Worm (Caenorhabditis elegans) whole organism, young adult: ENCODE measurements around the gene Y57G11C.46.

Experiments
- B0035.1 ChIP-seq: sonication (generic microtip); optimal IDR thresholded peaks from 2 replicates; lab custom pipeline; 2016; ENCODE audit warnings: missing genetic modification characterization, mild to moderate bottlenecking, missing compliant biosample characterization, missing genotype, missing genetic modification reagents
- C17E4.6 ChIP-seq: fragments of 200-800 bp; sonication (Bioruptor generic); IDR thresholded peaks from 2 replicates; pipeline ENCODE4 v1.3.6; 2022; ENCODE audit warnings: missing genetic modification reagents, missing genetic modification characterization, missing compliant biosample characterization
- D2030.7 ChIP-seq: fragments of 200-800 bp; sonication (Bioruptor generic); IDR thresholded peaks from 2 replicates; pipeline ENCODE4 v1.3.6; 2022; ENCODE audit warnings: missing genetic modification reagents, missing genetic modification characterization, missing compliant biosample characterization
- F22D6.2 ChIP-seq: sonication (generic microtip); optimal IDR thresholded peaks from 2 replicates; lab custom pipeline; 2016; ENCODE audit warnings: mild to moderate bottlenecking, missing genetic modification characterization, missing compliant biosample characterization
- F23B12.7 ChIP-seq: sonication (generic microtip); optimal IDR thresholded peaks from 2 replicates; lab custom pipeline; 2017; ENCODE audit warnings: missing genetic modification characterization, mild to moderate bottlenecking, missing compliant biosample characterization, antibody characterized with exemption, moderate library complexity; ENCODE audit not compliant: insufficient read depth
- F33H1.4 ChIP-seq: fragments of 200-800 bp; sonication (Bioruptor generic); IDR thresholded peaks from 2 replicates; pipeline ENCODE4 v1.3.6; 2022; ENCODE audit warnings: missing genetic modification reagents, missing genetic modification characterization, missing compliant biosample characterization
- F39B2.1 ChIP-seq: fragments of 200-800 bp; sonication (Bioruptor generic); IDR thresholded peaks from 2 replicates; pipeline ENCODE4 v1.3.6; 2022; ENCODE audit warnings: missing genetic modification reagents, missing genetic modification characterization, missing compliant biosample characterization
- F55B11.4 ChIP-seq: sonication (generic microtip); optimal IDR thresholded peaks from 2 replicates; lab custom pipeline; 2016; ENCODE audit warnings: missing compliant biosample characterization, missing genetic modification characterization, borderline replicate concordance; ENCODE audit not compliant: insufficient read depth
- F57A8.1 ChIP-seq: fragments of 200-800 bp; sonication (Bioruptor generic); optimal IDR thresholded peaks from 2 replicates; lab custom pipeline; 2018; ENCODE audit warnings: mild to moderate bottlenecking, missing genetic modification characterization, moderate library complexity, missing compliant biosample characterization
- F57C9.4 ChIP-seq: sonication (generic microtip); optimal IDR thresholded peaks from 2 replicates; lab custom pipeline; 2017; ENCODE audit warnings: mild to moderate bottlenecking, missing genetic modification characterization, missing compliant biosample characterization
- Y53F4B.3 ChIP-seq: fragments of 200-800 bp; sonication (Bioruptor generic); IDR thresholded peaks from 2 replicates; pipeline ENCODE4 v1.3.6; 2022; ENCODE audit warnings: missing genetic modification reagents, missing genetic modification characterization, missing compliant biosample characterization
- Y67H2A.10 ChIP-seq: fragments of 200-800 bp; sonication (Bioruptor generic); conservative IDR thresholded peaks from 2 replicates; pipeline ENCODE4 v1.3.6; 2022; ENCODE audit warnings: missing genetic modification reagents, missing genetic modification characterization, missing compliant biosample characterization
- ZK185.1 ChIP-seq: sonication (generic microtip); optimal IDR thresholded peaks from 2 replicates; lab custom pipeline; 2016; ENCODE audit warnings: mild to moderate bottlenecking, missing genetic modification characterization, missing compliant biosample characterization; ENCODE audit not compliant: poor library complexity, severe bottlenecking
- atf-7 ChIP-seq: sonication (generic microtip); optimal IDR thresholded peaks from 2 replicates; lab custom pipeline; 2017; ENCODE audit warnings: mild to moderate bottlenecking, missing genetic modification characterization, missing compliant biosample characterization
- attf-6 ChIP-seq: fragments of 200-800 bp; sonication (Bioruptor generic); IDR thresholded peaks from 2 replicates; pipeline ENCODE4 v1.3.6; 2022; ENCODE audit warnings: missing genetic modification reagents, missing genetic modification characterization, missing compliant biosample characterization
- cebp-1 ChIP-seq, 2 experiments: fragments of 200-800 bp in 1 of 2; sonication (Bioruptor generic) in 1 of 2; sonication (generic microtip) in 1 of 2; IDR thresholded peaks in 1 of 2; optimal IDR thresholded peaks in 1 of 2; 2 replicates each; pipeline versions ENCODE4 v1.3.6 to Lab custom; 2017 to 2022; ENCODE audit warnings: missing compliant biosample characterization in 2 of 2, missing genetic modification characterization in 2 of 2, mild to moderate bottlenecking in 1 of 2, missing genetic modification reagents in 1 of 2, moderate library complexity in 1 of 2
- die-1 ChIP-seq: sonication (generic microtip); optimal IDR thresholded peaks from 2 replicates; lab custom pipeline; 2016; ENCODE audit warnings: missing genotype, mild to moderate bottlenecking, missing genetic modification characterization, missing compliant biosample characterization
- dpff-1 ChIP-seq: sonication (generic microtip); optimal IDR thresholded peaks from 2 replicates; lab custom pipeline; 2017; ENCODE audit warnings: mild to moderate bottlenecking, missing genetic modification characterization, missing compliant biosample characterization
- him-1 ChIP-seq: sonication (generic microtip); optimal IDR thresholded peaks from 2 replicates; lab custom pipeline; 2016; ENCODE audit warnings: missing genotype, missing genetic modification reagents, missing genetic modification characterization, missing compliant biosample characterization
- hlh-12 ChIP-seq: sonication (generic microtip); optimal IDR thresholded peaks from 2 replicates; lab custom pipeline; 2016; ENCODE audit warnings: missing genetic modification characterization, missing compliant biosample characterization
- hlh-26 ChIP-seq: fragments of 200-800 bp; sonication (Bioruptor generic); conservative IDR thresholded peaks from 2 replicates; pipeline ENCODE4 v1.3.6; 2022; ENCODE audit warnings: missing genetic modification reagents, missing genetic modification characterization, missing compliant biosample characterization
- hmg-1.2 ChIP-seq: fragments of 200-800 bp; sonication (Bioruptor generic); IDR thresholded peaks from 2 replicates; pipeline ENCODE4 v1.3.6; 2022; ENCODE audit warnings: missing genetic modification reagents, missing genetic modification characterization, missing compliant biosample characterization
- hsf-1 ChIP-seq: fragments of 200-800 bp; sonication (Bioruptor generic); IDR thresholded peaks from 2 replicates; pipeline ENCODE4 v1.3.6; 2022; ENCODE audit warnings: missing genetic modification reagents, missing genetic modification characterization, missing compliant biosample characterization
- lin-35 ChIP-seq, 3 experiments: fragments of 150-350 bp in 2 of 3; sonication (generic microtip) in 1 of 3; optimal IDR thresholded peaks; 2 replicates each; lab custom pipeline; 2014 to 2018; ENCODE audit warnings: missing biosample characterization in 3 of 3, missing genetic modification characterization in 3 of 3, missing genetic modification reagents in 3 of 3
- lin-40 ChIP-seq: sonication (generic microtip); optimal IDR thresholded peaks from 2 replicates; lab custom pipeline; 2016; ENCODE audit warnings: missing genetic modification characterization, mild to moderate bottlenecking, missing compliant biosample characterization, missing genotype, missing genetic modification reagents
- mcd-1 ChIP-seq: fragments of 200-800 bp; sonication (Bioruptor generic); IDR thresholded peaks from 2 replicates; pipeline ENCODE4 v1.3.6; 2022; ENCODE audit warnings: missing genetic modification reagents, missing genetic modification characterization, missing compliant biosample characterization
- mel-28 ChIP-seq: sonication (generic microtip); optimal IDR thresholded peaks from 2 replicates; lab custom pipeline; 2016; ENCODE audit warnings: borderline replicate concordance, mild to moderate bottlenecking, missing genetic modification characterization, missing compliant biosample characterization
- nfya-1 ChIP-seq: sonication (generic microtip); optimal IDR thresholded peaks from 2 replicates; lab custom pipeline; 2017; ENCODE audit warnings: antibody characterized with exemption, missing compliant biosample characterization, missing genetic modification characterization, borderline replicate concordance; ENCODE audit not compliant: insufficient read depth
- nfyb-1 ChIP-seq: fragments of 200-800 bp; sonication (Bioruptor generic); IDR thresholded peaks from 2 replicates; pipeline ENCODE4 v1.3.6; 2022; ENCODE audit warnings: missing genetic modification reagents, missing genetic modification characterization, missing compliant biosample characterization
- nhr-120 ChIP-seq: fragments of 200-800 bp; sonication (Bioruptor generic); IDR thresholded peaks from 2 replicates; pipeline ENCODE4 v1.3.6; 2022; ENCODE audit warnings: missing genetic modification characterization, missing compliant biosample characterization
- nhr-179 ChIP-seq: sonication (generic microtip); optimal IDR thresholded peaks from 2 replicates; lab custom pipeline; 2016; ENCODE audit warnings: mild to moderate bottlenecking, missing genetic modification characterization, missing compliant biosample characterization
- nhr-27 ChIP-seq: fragments of 200-800 bp; sonication (Bioruptor generic); optimal IDR thresholded peaks from 2 replicates; lab custom pipeline; 2018; ENCODE audit warnings: mild to moderate bottlenecking, missing genetic modification characterization, moderate library complexity, missing compliant biosample characterization
- nhr-80 ChIP-seq: sonication (generic microtip); optimal IDR thresholded peaks from 2 replicates; lab custom pipeline; 2016; ENCODE audit warnings: missing genetic modification characterization, missing compliant biosample characterization
- nhr-90 ChIP-seq: sonication (generic microtip); optimal IDR thresholded peaks from 2 replicates; lab custom pipeline; 2016; ENCODE audit warnings: missing genotype, mild to moderate bottlenecking, missing genetic modification characterization, missing compliant biosample characterization
- pbrm-1 ChIP-seq: fragments of 200-800 bp; sonication (Bioruptor generic); IDR thresholded peaks from 2 replicates; pipeline ENCODE4 v1.3.6; 2022; ENCODE audit warnings: missing genetic modification reagents, missing genetic modification characterization, missing compliant biosample characterization
- sdz-38 ChIP-seq: sonication (generic microtip); optimal IDR thresholded peaks from 2 replicates; lab custom pipeline; 2016; ENCODE audit warnings: missing genotype, missing genetic modification characterization, missing compliant biosample characterization
- sea-2 ChIP-seq: fragments of 200-800 bp; sonication (Bioruptor generic); IDR thresholded peaks from 2 replicates; pipeline ENCODE4 v1.3.6; 2022; ENCODE audit warnings: missing genetic modification characterization, missing compliant biosample characterization
- snpc-1.3 ChIP-seq: sonication (generic microtip); optimal IDR thresholded peaks from 2 replicates; lab custom pipeline; 2017; ENCODE audit warnings: missing genetic modification characterization, mild to moderate bottlenecking, missing compliant biosample characterization, antibody characterized with exemption, moderate library complexity, missing genotype, missing genetic modification reagents; ENCODE audit not compliant: insufficient read depth
- snpc-3.4 ChIP-seq: sonication (generic microtip); optimal IDR thresholded peaks from 2 replicates; lab custom pipeline; 2017; ENCODE audit warnings: missing genetic modification characterization, mild to moderate bottlenecking, missing compliant biosample characterization, antibody characterized with exemption, moderate library complexity, missing genotype, missing genetic modification reagents
- sptf-2 ChIP-seq: fragments of 200-800 bp; sonication (Bioruptor generic); optimal IDR thresholded peaks from 2 replicates; lab custom pipeline; 2018; ENCODE audit warnings: mild to moderate bottlenecking, missing genetic modification characterization, missing compliant biosample characterization
- tbx-9 ChIP-seq: sonication (generic microtip); optimal IDR thresholded peaks from 2 replicates; lab custom pipeline; 2016; ENCODE audit warnings: borderline replicate concordance, missing genetic modification characterization, inconsistent platforms, missing compliant biosample characterization
- tlf-1 ChIP-seq: fragments of 200-800 bp; sonication (Bioruptor generic); optimal IDR thresholded peaks from 2 replicates; lab custom pipeline; 2018; ENCODE audit warnings: mild to moderate bottlenecking, missing genetic modification characterization, missing compliant biosample characterization
- unc-62 ChIP-seq: fragments of 150-350 bp; optimal IDR thresholded peaks from 2 replicates; lab custom pipeline; 2014; ENCODE audit warnings: missing biosample characterization, missing genetic modification reagents, missing genetic modification characterization
- xnd-1 ChIP-seq: sonication (generic microtip); optimal IDR thresholded peaks from 2 replicates; lab custom pipeline; 2016; ENCODE audit warnings: missing genotype, missing genetic modification reagents, missing genetic modification characterization, missing compliant biosample characterization
- ztf-18 ChIP-seq: sonication (generic microtip); optimal IDR thresholded peaks from 2 replicates; lab custom pipeline; 2016; ENCODE audit warnings: missing genotype, mild to moderate bottlenecking, missing genetic modification characterization, missing compliant biosample characterization
- ztf-22 ChIP-seq: fragments of 200-800 bp; sonication (Bioruptor generic); optimal IDR thresholded peaks from 2 replicates; lab custom pipeline; 2018; ENCODE audit warnings: mild to moderate bottlenecking, missing genetic modification characterization, moderate library complexity, missing compliant biosample characterization
- ztf-6 ChIP-seq: fragments of 200-800 bp; sonication (Bioruptor generic); IDR thresholded peaks from 2 replicates; pipeline ENCODE4 v1.3.6; 2022; ENCODE audit warnings: missing genetic modification reagents, missing genetic modification characterization, missing compliant biosample characterization

The Y57G11C.46 gene

ce11 chrIV:14764719-14765173 is 51.4 kb downstream of the Y57G11C.46 start (continued):
- TF ChIP-seq mcd-1 (GFP tag; lab: Robert Waterston, UW) (peak; percentile 76), hmg-1.2 (GFP tag; lab: Robert Waterston, UW) (peak; percentile 97), Y67H2A.10 (0 out of 2 replicates have a peak, but pooled peaks have one; percentile 32), hlh-26 (GFP tag; lab: Robert Waterston, UW) (no peak), ztf-22 (GFP tag; lab: Kevin White, UChicago) (no peak), sea-2 (0 out of 2 replicates have a peak, but pooled peaks have one; percentile 49), him-1 (peak; percentile 74), nfyb-1 (peak; percentile 68; the same call in 1 of the 2 replicates), F57C9.4 (tag; lab: Kevin White, UChicago) (no peak), sdz-38 (tag; lab: Kevin White, UChicago) (no peak), F57A8.1 (no peak), pbrm-1 (peak; percentile 96), B0035.1 (no peak), snpc-3.4 (tag; lab: Kevin White, UChicago) (peak; percentile 95), nhr-27 (tag; lab: Kevin White, UChicago) (no peak), nhr-120 (GFP tag; lab: Robert Waterston, UW) (no peak), nfya-1 (no peak), attf-6 (GFP tag; lab: Robert Waterston, UW) (peak; percentile 100), F55B11.4 (no peak), snpc-1.3 (tag; lab: Kevin White, UChicago) (peak; percentile 95), hlh-12 (tag; lab: Kevin White, UChicago) (no peak), lin-40 (tag; lab: Kevin White, UChicago) (no peak), Y53F4B.3 (GFP tag; lab: Robert Waterston, UW) (peak; percentile 72), C17E4.6 (GFP tag; lab: Robert Waterston, UW) (peak; percentile 42; the same call in 1 of the 2 replicates), mel-28 (tag; lab: Kevin White, UChicago) (no peak), nhr-80 (tag; lab: Kevin White, UChicago) (no peak), ztf-18 (tag; lab: Kevin White, UChicago) (peak; percentile 54), F39B2.1 (GFP tag; lab: Robert Waterston, UW) (0 out of 2 replicates have a peak, but pooled peaks have one; percentile 14), F22D6.2 (no peak), xnd-1 (tag; lab: Kevin White, UChicago) (peak; percentile 98), atf-7 (tag; lab: Kevin White, UChicago) (no peak), F23B12.7 (peak; percentile 38), lin-35 (GFP tag; optimal IDR thresholded peaks at IDR 0.05; lab: Kevin White, UChicago) (no peak), nhr-179 (tag; lab: Kevin White, UChicago) (no peak), F33H1.4 (GFP tag; lab: Robert Waterston, UW) (peak; percentile 72), D2030.7 (GFP tag; lab: Robert Waterston, UW) (peak; percentile 98), nhr-90 (tag; lab: Kevin White, UChicago) (no peak), sptf-2 (GFP tag; lab: Kevin White, UChicago) (no peak), ztf-6 (GFP tag; lab: Robert Waterston, UW) (no peak), dpff-1 (tag; lab: Kevin White, UChicago) (no peak), ZK185.1 (tag; lab: Kevin White, UChicago) (no peak), cebp-1 (GFP tag; IDR thresholded peaks at IDR 0.05; lab: Robert Waterston, UW) (no peak), cebp-1 (tag; optimal IDR thresholded peaks at IDR 0.05; lab: Kevin White, UChicago) (no peak), tbx-9 (no peak), die-1 (peak; percentile 47), hsf-1 (GFP tag; lab: Robert Waterston, UW) (peak; percentile 57), tlf-1 (peak; percentile 13), unc-62 (GFP tag; lab: Kevin White, UChicago) (no peak)
